Worm (Caenorhabditis elegans): ENCODE measurements around the gene xol-1.

Gene xol-1

ce11 chrX:8036219-8036883 is 4.8 kb upstream of the xol-1 start (continued):
- TF ChIP-seq rpc-1 (optimal IDR thresholded peaks at IDR 0.05), result peak; percentile 93
- TF ChIP-seq rpc-1 (tag; optimal IDR thresholded peaks at IDR 0.05), result peak; percentile 98
- peak; percentile 71 for TF ChIP-seq zfh-2 (GFP tag; conservative IDR thresholded peaks at IDR 0.05)
- no peak for TF ChIP-seq ama-1 (optimal IDR thresholded peaks at IDR 0.05)
- peak; percentile 40 to 84 for TF ChIP-seq ama-1 (GFP tag; optimal IDR thresholded peaks at IDR 0.05)
- TF ChIP-seq hmg-20 (GFP tag; IDR thresholded peaks at IDR 0.05), result peak; percentile 94
- TF ChIP-seq madf-6 (GFP tag; IDR thresholded peaks at IDR 0.05), result peak; percentile 49
- TF ChIP-seq Y53G8AR.9 (GFP tag; conservative IDR thresholded peaks at IDR 0.05), result peak; percentile 96
- TF ChIP-seq C06A6.2 (GFP tag; conservative IDR thresholded peaks at IDR 0.05), result peak; percentile 97
- TF ChIP-seq egl-18 (GFP tag; IDR thresholded peaks at IDR 0.05), result peak; percentile 94
- TF ChIP-seq let-607 (tag; optimal IDR thresholded peaks at IDR 0.05), result peak; percentile 69 to 93
- peak; percentile 18 for TF ChIP-seq F55B11.4 (tag; optimal IDR thresholded peaks at IDR 0.05; ENCODE audit: borderline replicate concordance, insufficient read depth)
- peak; percentile 55 for TF ChIP-seq C17E4.6 (GFP tag; IDR thresholded peaks at IDR 0.05)
- peak; percentile 69; the same call in 1 of the 2 replicates for TF ChIP-seq D2030.7 (GFP tag; IDR thresholded peaks at IDR 0.05)
- TF ChIP-seq zim-3 (tag; optimal IDR thresholded peaks at IDR 0.05), result peak; percentile 85
- TF ChIP-seq ztf-25 (GFP tag; IDR thresholded peaks at IDR 0.05), result peak; percentile 95
- TF ChIP-seq ztf-26 (tag; optimal IDR thresholded peaks at IDR 0.05), result peak; percentile 100
- TF ChIP-seq ztf-3 (GFP tag; optimal IDR thresholded peaks at IDR 0.05), result peak; percentile 95
- no peak; the same call in none of the 2 replicates for TF ChIP-seq F33H1.4 (GFP tag; IDR thresholded peaks at IDR 0.05)
- TF ChIP-seq repo-1 (tag; optimal IDR thresholded peaks at IDR 0.05), result peak; percentile 99
- TF ChIP-seq nhr-27 (tag; optimal IDR thresholded peaks at IDR 0.05), result peak; percentile 60
- peak; percentile 74 for TF ChIP-seq attf-5 (GFP tag; optimal IDR thresholded peaks at IDR 0.05)
- TF ChIP-seq rec-8 (tag; optimal IDR thresholded peaks at IDR 0.05), result peak; percentile 41 to 74
- peak; percentile 96 for TF ChIP-seq F22D6.2 (tag; optimal IDR thresholded peaks at IDR 0.05)
- peak; percentile 81 for TF ChIP-seq mcd-1 (GFP tag; IDR thresholded peaks at IDR 0.05)
- TF ChIP-seq F39B2.1 (GFP tag; IDR thresholded peaks at IDR 0.05), result peak; percentile 57; the same call in 1 of the 2 replicates
- peak; percentile 85 for TF ChIP-seq athp-1 (tag; optimal IDR thresholded peaks at IDR 0.05)
- TF ChIP-seq lsl-1 (GFP tag; optimal IDR thresholded peaks at IDR 0.05), result peak; percentile 15
- peak; percentile 97 for TF ChIP-seq dpff-1 (tag; optimal IDR thresholded peaks at IDR 0.05)
- TF ChIP-seq aptf-2 (GFP tag; conservative IDR thresholded peaks at IDR 0.05), result no peak
- TF ChIP-seq F52B5.7 (tag; optimal IDR thresholded peaks at IDR 0.05), result peak; percentile 59
- TF ChIP-seq ceh-91 (GFP tag; IDR thresholded peaks at IDR 0.05), result peak; percentile 36
- peak; percentile 84; the same call in 1 of the 2 replicates for TF ChIP-seq nhr-120 (GFP tag; IDR thresholded peaks at IDR 0.05)
- peak; percentile 87 for TF ChIP-seq let-526 (GFP tag; IDR thresholded peaks at IDR 0.05)
- TF ChIP-seq rcor-1 (GFP tag; IDR thresholded peaks at IDR 0.05), result peak; percentile 97
- peak; percentile 88 for TF ChIP-seq lin-54 (GFP tag; optimal IDR thresholded peaks at IDR 0.05)
- no peak for TF ChIP-seq efl-1 (GFP tag; optimal IDR thresholded peaks at IDR 0.05)
- peak; percentile 14 for TF ChIP-seq sptf-2 (GFP tag; optimal IDR thresholded peaks at IDR 0.05)
- peak; percentile 88 for TF ChIP-seq T07F8.4 (tag; optimal IDR thresholded peaks at IDR 0.05)
- TF ChIP-seq F49E8.2 (tag; optimal IDR thresholded peaks at IDR 0.05; ENCODE audit: insufficient read depth), result peak; percentile 17
- peak; percentile 75 for TF ChIP-seq hmg-1.2 (GFP tag; IDR thresholded peaks at IDR 0.05)
- peak; percentile 96 for TF ChIP-seq B0035.1 (tag; optimal IDR thresholded peaks at IDR 0.05)
- TF ChIP-seq T26A5.8 (tag; optimal IDR thresholded peaks at IDR 0.05), result peak; percentile 60
- peak; percentile 99 for TF ChIP-seq gei-17 (GFP tag; optimal IDR thresholded peaks at IDR 0.05)
- peak; percentile 80 for TF ChIP-seq ztf-18 (tag; optimal IDR thresholded peaks at IDR 0.05)
- peak; percentile 97 for TF ChIP-seq ZK185.1 (tag; optimal IDR thresholded peaks at IDR 0.05; ENCODE audit: poor library complexity, severe bottlenecking)
- no peak for TF ChIP-seq hsf-1 (GFP tag; IDR thresholded peaks at IDR 0.05)
- peak; percentile 25 for TF ChIP-seq pha-4 (tag; optimal IDR thresholded peaks at IDR 0.05)

All from whole organism, young adult.